Worm (Caenorhabditis elegans) whole organism, L3 larva: ENCODE measurements around the gene C01G10.1.

Experiments
- R02D3.7 ChIP-seq: fragments of 150-350 bp; optimal IDR thresholded peaks from 2 replicates; lab custom pipeline; 2014; ENCODE audit warnings: missing biosample characterization, missing genetic modification characterization
- ZK546.5 ChIP-seq: sonication (generic microtip); optimal IDR thresholded peaks from 2 replicates; lab custom pipeline; 2017; ENCODE audit warnings: missing biosample characterization, missing genetic modification characterization
- ama-1 ChIP-seq: fragments of 150-350 bp; optimal IDR thresholded peaks from 2 replicates; lab custom pipeline; 2018
- ceh-28 ChIP-seq: fragments of 150-350 bp; optimal IDR thresholded peaks from 2 replicates; lab custom pipeline; 2014; ENCODE audit warnings: missing biosample characterization, missing genetic modification reagents, missing genetic modification characterization
- ceh-82 ChIP-seq: fragments of 150-350 bp; optimal IDR thresholded peaks from 2 replicates; lab custom pipeline; 2014; ENCODE audit warnings: missing biosample characterization, missing genetic modification characterization
- ceh-9 ChIP-seq: sonication (generic microtip); optimal IDR thresholded peaks from 2 replicates; lab custom pipeline; 2018; ENCODE audit warnings: missing biosample characterization, missing genetic modification characterization
- egl-27 ChIP-seq: sonication (generic microtip); optimal IDR thresholded peaks from 4 replicates; lab custom pipeline; 2017; ENCODE audit warnings: missing biosample characterization, missing genetic modification reagents, missing genetic modification characterization
- elt-1 ChIP-seq: fragments of 150-350 bp; optimal IDR thresholded peaks from 2 replicates; lab custom pipeline; 2014; ENCODE audit warnings: missing biosample characterization, missing genetic modification characterization
- elt-3 ChIP-seq, 3 experiments: fragments of 150-350 bp in 1 of 3; sonication (generic microtip) in 2 of 3; optimal IDR thresholded peaks; 2 replicates in 2 of 3; 4 replicates in 1 of 3; lab custom pipeline; 2014 to 2017; ENCODE audit warnings: missing biosample characterization in 3 of 3, missing genetic modification characterization in 3 of 3
- eor-1 ChIP-seq, 2 experiments: fragments of 150-350 bp; optimal IDR thresholded peaks; 2 replicates each; lab custom pipeline; 2014 to 2018; ENCODE audit warnings: missing biosample characterization in 2 of 2, missing genetic modification characterization in 2 of 2
- fkh-10 ChIP-seq: sonication (generic microtip); optimal IDR thresholded peaks from 2 replicates; lab custom pipeline; 2017; ENCODE audit warnings: missing biosample characterization, missing genetic modification reagents, missing genetic modification characterization
- fkh-2 ChIP-seq: fragments of 150-350 bp; optimal IDR thresholded peaks from 2 replicates; lab custom pipeline; 2014; ENCODE audit warnings: missing biosample characterization, missing genetic modification reagents, missing genetic modification characterization
- fos-1 ChIP-seq: fragments of 150-350 bp; optimal IDR thresholded peaks from 2 replicates; lab custom pipeline; 2014; ENCODE audit warnings: missing biosample characterization, missing genetic modification characterization
- hmg-11 ChIP-seq: sonication (generic microtip); optimal IDR thresholded peaks from 2 replicates; lab custom pipeline; 2016; ENCODE audit warnings: missing genetic modification characterization, missing compliant biosample characterization
- lin-15B ChIP-seq: fragments of 150-350 bp; optimal IDR thresholded peaks from 2 replicates; lab custom pipeline; 2014; ENCODE audit warnings: missing biosample characterization, missing genetic modification characterization
- lin-39 ChIP-seq: fragments of 150-350 bp; optimal IDR thresholded peaks from 2 replicates; lab custom pipeline; 2018; ENCODE audit warnings: missing biosample characterization, missing genetic modification reagents, missing genetic modification characterization
- mdl-1 ChIP-seq: fragments of 150-350 bp; optimal IDR thresholded peaks from 2 replicates; lab custom pipeline; 2014; ENCODE audit warnings: missing biosample characterization, missing genetic modification characterization
- nfya-1 ChIP-seq: sonication (generic microtip); optimal IDR thresholded peaks from 2 replicates; lab custom pipeline; 2017; ENCODE audit warnings: missing genetic modification characterization, mild to moderate bottlenecking, missing compliant biosample characterization, antibody characterized with exemption, moderate library complexity; ENCODE audit not compliant: insufficient read depth
- nhr-237 ChIP-seq: fragments of 150-350 bp; optimal IDR thresholded peaks from 2 replicates; lab custom pipeline; 2014; ENCODE audit warnings: missing biosample characterization, missing genetic modification characterization
- nhr-25 ChIP-seq: sonication (generic microtip); optimal IDR thresholded peaks from 2 replicates; lab custom pipeline; 2017; ENCODE audit warnings: missing biosample characterization, missing genetic modification characterization
- nhr-28 ChIP-seq: fragments of 150-350 bp; optimal IDR thresholded peaks from 2 replicates; lab custom pipeline; 2014; ENCODE audit warnings: missing biosample characterization, missing genetic modification characterization
- nhr-43 ChIP-seq: sonication (generic microtip); optimal IDR thresholded peaks from 2 replicates; lab custom pipeline; 2016; ENCODE audit warnings: mild to moderate bottlenecking, missing genetic modification characterization, missing compliant biosample characterization; ENCODE audit not compliant: poor library complexity, severe bottlenecking
- nhr-67 ChIP-seq: fragments of 150-350 bp; optimal IDR thresholded peaks from 2 replicates; lab custom pipeline; 2014; ENCODE audit warnings: missing biosample characterization, missing genetic modification characterization
- nhr-76 ChIP-seq: fragments of 150-350 bp; sonication (generic microtip); optimal IDR thresholded peaks from 5 replicates; lab custom pipeline; 2014; ENCODE audit warnings: missing biosample characterization, missing genetic modification characterization
- nhr-77 ChIP-seq: fragments of 150-350 bp; optimal IDR thresholded peaks from 2 replicates; lab custom pipeline; 2014; ENCODE audit warnings: missing biosample characterization, missing genetic modification characterization
- pha-4 ChIP-seq: fragments of 150-350 bp; optimal IDR thresholded peaks from 2 replicates; lab custom pipeline; 2014; ENCODE audit warnings: missing biosample characterization, missing genetic modification reagents, missing genetic modification characterization
- pqm-1 ChIP-seq: fragments of 150-350 bp; optimal IDR thresholded peaks from 2 replicates; lab custom pipeline; 2017; ENCODE audit warnings: missing biosample characterization, missing genetic modification characterization, inconsistent platforms
- sea-2 ChIP-seq: fragments of 150-350 bp; sonication (generic microtip); optimal IDR thresholded peaks from 4 replicates; lab custom pipeline; 2014; ENCODE audit warnings: missing biosample characterization, missing genetic modification reagents, missing genetic modification characterization
- skn-1 ChIP-seq: fragments of 150-350 bp; optimal IDR thresholded peaks from 2 replicates; lab custom pipeline; 2014; ENCODE audit warnings: missing biosample characterization, missing genetic modification characterization
- tbx-2 ChIP-seq: sonication (generic microtip); optimal IDR thresholded peaks from 2 replicates; lab custom pipeline; 2016; ENCODE audit warnings: mild to moderate bottlenecking, missing genetic modification characterization, missing compliant biosample characterization
- unc-62 ChIP-seq: fragments of 150-350 bp; sonication (generic microtip); optimal IDR thresholded peaks from 4 replicates; lab custom pipeline; 2014; ENCODE audit warnings: missing biosample characterization, missing genetic modification reagents, missing genetic modification characterization
- zag-1 ChIP-seq: fragments of 150-350 bp; optimal IDR thresholded peaks from 2 replicates; lab custom pipeline; 2014; ENCODE audit warnings: missing biosample characterization, missing genetic modification characterization
- ztf-4 ChIP-seq: fragments of 150-350 bp; optimal IDR thresholded peaks from 2 replicates; lab custom pipeline; 2014; ENCODE audit warnings: missing biosample characterization, missing genetic modification characterization

C01G10.1 gene

DNA sequence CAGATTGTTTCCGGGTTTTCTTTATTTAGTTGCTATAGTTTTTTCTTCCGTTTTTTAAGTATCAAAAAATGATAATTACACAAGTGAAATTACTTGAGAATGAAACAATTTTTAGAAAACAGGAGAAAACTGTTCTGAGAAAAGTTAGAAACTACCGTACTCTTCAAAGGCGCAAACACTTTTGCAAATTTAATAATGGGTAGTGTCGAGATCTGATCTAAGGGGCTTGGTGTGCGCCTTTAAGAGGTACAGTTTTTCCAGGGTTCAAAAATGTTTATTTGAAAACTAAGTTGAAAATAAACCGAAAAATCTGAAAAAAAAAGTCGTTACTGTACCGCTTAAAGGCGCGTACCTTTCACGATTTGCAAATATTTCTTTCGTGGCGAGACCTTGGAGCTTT is 39.0 kb upstream of the C01G10.1 start:
- no peak for TF ChIP-seq zag-1 (tag; lab: Kevin White, UChicago)
- TF ChIP-seq nhr-43, result no peak
- TF ChIP-seq skn-1 (tag; lab: Kevin White, UChicago), result no peak
- no peak for TF ChIP-seq elt-3 (tag; optimal IDR thresholded peaks at IDR 0.05; lab: Kevin White, UChicago)
- no peak for TF ChIP-seq nhr-28 (tag; lab: Kevin White, UChicago)
- TF ChIP-seq elt-1, result no peak
- TF ChIP-seq nhr-237 (tag; lab: Kevin White, UChicago), result no peak
- no peak for TF ChIP-seq unc-62 (GFP tag; lab: Kevin White, UChicago)
- no peak for TF ChIP-seq R02D3.7 (tag; lab: Kevin White, UChicago)
- TF ChIP-seq ztf-4 (tag; lab: Kevin White, UChicago), result no peak

DNA sequence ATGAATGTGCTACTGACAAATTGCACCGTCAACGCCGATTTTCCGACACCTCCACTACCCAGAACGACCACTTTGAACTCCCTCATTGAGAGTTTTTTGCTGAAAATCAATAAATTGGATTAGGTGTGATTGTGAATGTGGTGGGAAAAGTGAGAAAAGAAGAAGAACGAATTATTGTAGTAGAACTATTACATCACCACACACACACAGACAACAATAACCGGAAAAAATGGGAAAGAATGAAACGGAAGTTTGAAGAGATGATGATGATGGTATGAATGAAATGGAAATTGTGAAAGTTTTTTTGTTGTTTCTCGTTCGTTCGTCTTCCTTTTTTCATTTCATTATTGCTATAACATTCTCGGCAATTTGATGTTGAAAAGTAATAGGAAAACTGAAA is 35.6 kb upstream of the C01G10.1 start, which contains the start of gene rap-2:
Gene rap-2 (minus strand): TSS at position 101 of the 400 bp plus-strand sequence.
- TF ChIP-seq tbx-2 (no peak), mdl-1 (tag; lab: Kevin White, UChicago) (no peak), ZK546.5 (no peak), fkh-2 (no peak), nhr-67 (tag; lab: Kevin White, UChicago) (no peak), sea-2 (GFP tag; lab: Kevin White, UChicago) (no peak), ama-1 (lab: Kevin White, UChicago) (no peak)

DNA sequence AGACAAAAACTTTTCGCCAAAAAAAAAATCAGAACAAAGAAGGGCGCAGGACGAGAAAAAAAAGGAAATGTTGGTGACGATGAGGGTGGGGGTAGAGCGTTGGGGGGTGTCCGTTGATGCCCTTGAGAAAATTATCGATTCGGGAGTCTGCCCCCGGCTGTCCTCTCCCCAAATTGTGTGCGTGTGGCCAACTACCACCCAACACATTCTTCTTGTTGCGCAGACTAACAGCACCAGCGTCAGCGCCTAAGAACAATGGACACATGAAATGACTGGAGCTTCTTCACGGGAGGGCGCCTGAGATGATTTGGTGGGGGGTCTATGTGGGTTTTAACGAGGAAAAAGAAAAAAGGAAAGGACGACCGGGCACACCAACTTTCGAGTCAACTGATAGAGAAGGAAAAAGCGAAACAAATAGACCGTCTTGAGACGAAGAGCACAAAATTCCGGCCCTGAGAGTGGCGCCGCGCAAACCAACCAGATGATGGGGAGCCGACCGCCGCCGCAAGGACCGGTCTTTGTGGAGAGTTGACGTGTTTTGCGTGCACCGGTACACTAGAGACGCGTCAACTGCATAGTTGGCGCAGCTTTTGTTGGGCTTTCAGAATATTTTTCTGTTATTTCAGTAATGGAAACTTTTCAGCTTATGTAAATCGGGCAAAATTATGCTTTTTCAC is 34.3 kb upstream of the C01G10.1 start, which contains the start of gene C25D7.9:
Gene C25D7.9 (plus strand): TSS at position 68 of the 677 bp plus-strand sequence.
- no peak for TF ChIP-seq fos-1 (tag; lab: Kevin White, UChicago)
- no peak for TF ChIP-seq mdl-1 (tag; lab: Kevin White, UChicago)
- TF ChIP-seq nfya-1 (tag; lab: Kevin White, UChicago), result peak; percentile 33
- TF ChIP-seq pha-4 (tag; lab: Kevin White, UChicago), result peak; percentile 28
- TF ChIP-seq hmg-11 (tag; lab: Kevin White, UChicago), result peak; percentile 39
- peak; percentile 20 for TF ChIP-seq lin-39 (tag; lab: Kevin White, UChicago)
- peak; percentile 6 for TF ChIP-seq nhr-25 (tag; lab: Kevin White, UChicago)
- TF ChIP-seq lin-15B, result peak; percentile 45

- TF ChIP-seq nhr-77 (tag; lab: Kevin White, UChicago) (no peak), mdl-1 (tag; lab: Kevin White, UChicago) (no peak), egl-27 (tag; lab: Kevin White, UChicago) (no peak), nhr-67 (tag; lab: Kevin White, UChicago) (no peak), ceh-9 (tag; lab: Kevin White, UChicago) (no peak), nfya-1 (tag; lab: Kevin White, UChicago) (no peak), zag-1 (tag; lab: Kevin White, UChicago) (no peak)
Observed at ce11 chrV:15065837-15066348, 33.7 kb upstream of the C01G10.1 start, which contains the start of gene otub-1. TSS of gene otub-1 (plus strand) at chrV:15066298.

- TF ChIP-seq eor-1 (tag; optimal IDR thresholded peaks at IDR 0.05; lab: Kevin White, UChicago) (no peak), unc-62 (GFP tag; lab: Kevin White, UChicago) (no peak), nhr-76 (no peak), nhr-237 (tag; lab: Kevin White, UChicago) (no peak), pqm-1 (tag; lab: Kevin White, UChicago) (no peak), nfya-1 (tag; lab: Kevin White, UChicago) (no peak), R02D3.7 (tag; lab: Kevin White, UChicago) (no peak)
- TF ChIP-seq, all 47 proteins: peak for 0
Observed at ce11 chrV:15067165-15067564, 32.4 kb upstream of the C01G10.1 start, which contains the start of gene C25D7.10. TSS of gene C25D7.10 (plus strand) at chrV:15067465.

ce11 chrV:15068378-15068777 is 31.2 kb upstream of the C01G10.1 start, which contains the start of gene dnj-3:
TSS of gene dnj-3 (plus strand) at chrV:15068678.
- no peak for TF ChIP-seq fkh-10
- TF ChIP-seq sea-2 (GFP tag; lab: Kevin White, UChicago), result no peak
- TF ChIP-seq ceh-82 (tag; lab: Kevin White, UChicago), result no peak
- TF ChIP-seq ceh-28 (tag; lab: Kevin White, UChicago), result no peak
- no peak for TF ChIP-seq fkh-2
